Fruit fly (Drosophila melanogaster) whole organism, adult: ENCODE data around the gene CG34347.

ENCODE experiments used
- CG11617 ChIP-seq: fragments of 200-800 bp; sonication (Bioruptor generic); optimal IDR thresholded peaks from 2 replicates; lab custom pipeline; 2017; ENCODE audit warnings: mild to moderate bottlenecking, missing biosample characterization, missing genetic modification reagents, missing genetic modification characterization
- CG12768 ChIP-seq: fragments of 200-800 bp; sonication (Bioruptor generic); optimal IDR thresholded peaks from 2 replicates; lab custom pipeline; 2017; ENCODE audit warnings: missing biosample characterization, missing genetic modification characterization, mild to moderate bottlenecking, moderate library complexity, missing genetic modification reagents
- CG14711 ChIP-seq: fragments of 200-800 bp; sonication (Bioruptor generic); optimal IDR thresholded peaks from 2 replicates; lab custom pipeline; 2018; ENCODE audit warnings: missing biosample characterization, mild to moderate bottlenecking, missing genetic modification characterization, moderate library complexity
- CG1620 ChIP-seq: fragments of 200-800 bp; sonication (Bioruptor generic); optimal IDR thresholded peaks from 2 replicates; lab custom pipeline; 2016; ENCODE audit warnings: missing biosample characterization, missing genetic modification characterization
- CG33017 ChIP-seq: fragments of 200-800 bp; sonication (Bioruptor generic); optimal IDR thresholded peaks from 2 replicates; lab custom pipeline; 2018; ENCODE audit warnings: missing biosample characterization, mild to moderate bottlenecking, missing genetic modification characterization, moderate library complexity
- CG5204 ChIP-seq: fragments of 200-800 bp; sonication (Bioruptor generic); optimal IDR thresholded peaks from 2 replicates; lab custom pipeline; 2016; ENCODE audit warnings: missing biosample characterization, missing genetic modification characterization
- CG7045 ChIP-seq: fragments of 200-800 bp; sonication (Bioruptor generic); optimal IDR thresholded peaks from 2 replicates; lab custom pipeline; 2017; ENCODE audit warnings: missing biosample characterization, mild to moderate bottlenecking, missing genetic modification characterization
- CG7101 ChIP-seq: fragments of 200-800 bp; sonication (Bioruptor generic); optimal IDR thresholded peaks from 2 replicates; lab custom pipeline; 2018; ENCODE audit warnings: missing biosample characterization, mild to moderate bottlenecking, missing genetic modification characterization, moderate library complexity
- Clk ChIP-seq: fragments of 200-800 bp; sonication (Bioruptor generic); optimal IDR thresholded peaks from 2 replicates; lab custom pipeline; 2017; ENCODE audit warnings: missing biosample characterization, missing genetic modification characterization
- Crg-1 ChIP-seq: fragments of 200-800 bp; sonication (Bioruptor generic); optimal IDR thresholded peaks from 2 replicates; lab custom pipeline; 2016; ENCODE audit warnings: missing biosample characterization, missing genetic modification characterization
- Hr96 ChIP-seq: fragments of 200-800 bp; sonication (Bioruptor generic); optimal IDR thresholded peaks from 2 replicates; lab custom pipeline; 2016; ENCODE audit warnings: missing biosample characterization, missing genetic modification characterization
- Mnt ChIP-seq: fragments of 200-800 bp; sonication (Bioruptor generic); optimal IDR thresholded peaks from 2 replicates; lab custom pipeline; 2016; ENCODE audit warnings: missing biosample characterization, mild to moderate bottlenecking, missing genetic modification characterization
- bab1 ChIP-seq: fragments of 200-800 bp; sonication (Bioruptor generic); optimal IDR thresholded peaks from 3 replicates; lab custom pipeline; 2019; ENCODE audit warnings: missing biosample characterization, mild to moderate bottlenecking, missing genetic modification characterization, moderate library complexity
- cic ChIP-seq: fragments of 200-800 bp; sonication (Bioruptor generic); optimal IDR thresholded peaks from 2 replicates; lab custom pipeline; 2017; ENCODE audit warnings: missing biosample characterization, mild to moderate bottlenecking, missing genetic modification characterization, moderate library complexity
- cnc ChIP-seq, 2 experiments: fragments of >200 bp; optimal IDR thresholded peaks; 2 replicates each; lab custom pipeline; 2017
- kay ChIP-seq: fragments of 200-800 bp; sonication (Bioruptor generic); peaks from one replicate; lab custom pipeline; 2016; ENCODE audit warnings: missing biosample characterization, missing genetic modification characterization, borderline replicate concordance
- ovo ChIP-seq: fragments of 200-800 bp; sonication (Bioruptor generic); optimal IDR thresholded peaks from 2 replicates; lab custom pipeline; 2016; ENCODE audit warnings: missing biosample characterization, missing genetic modification characterization
- pad ChIP-seq: fragments of 200-800 bp; sonication (Bioruptor generic); optimal IDR thresholded peaks from 3 replicates; lab custom pipeline; 2017; ENCODE audit warnings: missing biosample characterization, missing genetic modification characterization, mild to moderate bottlenecking, moderate library complexity, missing genetic modification reagents
- tj ChIP-seq: fragments of 200-800 bp; sonication (Bioruptor generic); optimal IDR thresholded peaks from 3 replicates; lab custom pipeline; 2017; ENCODE audit warnings: missing biosample characterization, mild to moderate bottlenecking, missing genetic modification characterization, moderate library complexity
- toe ChIP-seq: fragments of 200-800 bp; sonication (Bioruptor generic); optimal IDR thresholded peaks from 2 replicates; lab custom pipeline; 2016; ENCODE audit warnings: missing biosample characterization, missing genetic modification characterization

CG34347 gene

dm6 chr3R:31372127-31372526, 61.2 kb downstream of the CG34347 start, which contains the start of gene gskt:
gskt (plus strand) TSS chr3R:31372427.
- TF ChIP-seq CG7045 (GFP tag; lab: Kevin White, UChicago) (no peak), toe (GFP tag; lab: Kevin White, UChicago) (no peak), Clk (GFP tag; lab: Kevin White, UChicago) (no peak), CG12768 (GFP tag; lab: Kevin White, UChicago) (no peak), CG5204 (GFP tag; lab: Kevin White, UChicago) (no peak), Mnt (no peak)

dm6 chr3R:31380489-31380888, 69.5 kb downstream of the CG34347 start:
- TF ChIP-seq Hr96 = no peak
- no peak for TF ChIP-seq pad
- TF ChIP-seq Crg-1 (GFP tag; lab: Kevin White, UChicago) = no peak
- TF ChIP-seq CG7101 (tag; lab: Kevin White, UChicago) = no peak
- no peak for TF ChIP-seq cic (GFP tag; lab: Kevin White, UChicago)
- no peak for TF ChIP-seq ovo
- TF ChIP-seq CG14711 (tag; lab: Kevin White, UChicago) = no peak
- TF ChIP-seq CG7045 (GFP tag; lab: Kevin White, UChicago) = no peak
- TF ChIP-seq CG5204 (GFP tag; lab: Kevin White, UChicago) = no peak

dm6 chr3R:31381216-31381688, 70.3 kb downstream of the CG34347 start:
- TF ChIP-seq Clk (GFP tag; lab: Kevin White, UChicago) (no peak), Hr96 (no peak), Crg-1 (GFP tag; lab: Kevin White, UChicago) (no peak), CG7101 (tag; lab: Kevin White, UChicago) (peak; percentile 45), tj (GFP tag; lab: Kevin White, UChicago) (no peak), Mnt (no peak), CG7045 (GFP tag; lab: Kevin White, UChicago) (peak; percentile 48), bab1 (GFP tag; lab: Kevin White, UChicago) (no peak), CG11617 (GFP tag; lab: Kevin White, UChicago) (peak; percentile 24), CG14711 (tag; lab: Kevin White, UChicago) (peak; percentile 31), CG1620 (no peak), pad (no peak), cnc (optimal IDR thresholded peaks at IDR 0.05; lab: Kevin White, UChicago) (no peak), ovo (no peak), CG5204 (GFP tag; lab: Kevin White, UChicago) (peak; percentile 73), CG12768 (GFP tag; lab: Kevin White, UChicago) (peak; percentile 23), toe (GFP tag; lab: Kevin White, UChicago) (no peak), kay (GFP tag; lab: Kevin White, UChicago) (no peak), cic (GFP tag; lab: Kevin White, UChicago) (no peak), CG33017 (peak; percentile 67)

DNA sequence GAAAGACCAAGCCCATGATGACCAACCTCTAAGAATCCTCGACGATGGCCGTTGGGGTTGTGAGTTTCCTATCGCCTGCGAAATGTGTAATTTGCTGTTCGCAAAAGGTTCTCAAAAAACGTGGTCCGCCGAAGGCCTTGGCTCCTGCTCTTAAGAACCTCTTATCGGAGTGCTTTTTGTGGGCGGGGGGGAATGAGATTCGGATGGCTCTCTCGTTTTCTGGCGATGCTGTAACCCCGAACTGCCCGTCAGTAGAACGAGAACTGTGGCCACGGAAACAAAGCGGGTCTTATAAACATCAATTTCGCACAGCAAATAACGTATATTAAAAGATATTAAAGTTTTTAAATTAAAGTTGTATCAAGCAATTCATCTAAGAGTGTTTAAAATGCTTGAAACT, 70.9 kb downstream of the CG34347 start, which contains the start of gene CG1607:
TSS of gene CG1607 (plus strand) at position 249 of the 400 bp plus-strand sequence.
- TF ChIP-seq cic (GFP tag; lab: Kevin White, UChicago) (no peak), CG7045 (GFP tag; lab: Kevin White, UChicago) (no peak), Mnt (no peak), bab1 (GFP tag; lab: Kevin White, UChicago) (no peak), kay (GFP tag; lab: Kevin White, UChicago) (no peak), CG5204 (GFP tag; lab: Kevin White, UChicago) (no peak), CG12768 (GFP tag; lab: Kevin White, UChicago) (no peak), toe (GFP tag; lab: Kevin White, UChicago) (no peak)

- TF ChIP-seq CG33017 = peak; percentile 93
- TF ChIP-seq CG7045 (GFP tag; lab: Kevin White, UChicago) = peak; percentile 78
- peak; percentile 67 for TF ChIP-seq Clk (GFP tag; lab: Kevin White, UChicago)
- peak; percentile 89 for TF ChIP-seq CG7101 (tag; lab: Kevin White, UChicago)
- TF ChIP-seq Crg-1 (GFP tag; lab: Kevin White, UChicago) = peak; percentile 11
- peak; percentile 49 for TF ChIP-seq pad
- peak; percentile 64 for TF ChIP-seq CG11617 (GFP tag; lab: Kevin White, UChicago)
- peak; percentile 80 for TF ChIP-seq toe (GFP tag; lab: Kevin White, UChicago)
- TF ChIP-seq Mnt = peak; percentile 64
- TF ChIP-seq CG12768 (GFP tag; lab: Kevin White, UChicago) = peak; percentile 85
- TF ChIP-seq ovo = peak; percentile 1
- TF ChIP-seq cnc (optimal IDR thresholded peaks at IDR 0.05; lab: Kevin White, UChicago) = no peak
- peak; percentile 78 for TF ChIP-seq Hr96
- TF ChIP-seq CG5204 (GFP tag; lab: Kevin White, UChicago) = peak; percentile 83
- TF ChIP-seq bab1 (GFP tag; lab: Kevin White, UChicago) = peak; percentile 58
- no peak for TF ChIP-seq kay (GFP tag; lab: Kevin White, UChicago)
- TF ChIP-seq CG14711 (tag; lab: Kevin White, UChicago) = peak; percentile 76
- TF ChIP-seq CG1620 = peak; percentile 23
- TF ChIP-seq tj (GFP tag; lab: Kevin White, UChicago) = peak; percentile 35
- peak; percentile 53 for TF ChIP-seq cic (GFP tag; lab: Kevin White, UChicago)
Observed at dm6 chr3R:31384108-31384507, 73.2 kb downstream of the CG34347 start.

- TF ChIP-seq CG12768 (GFP tag; lab: Kevin White, UChicago) = no peak
- TF ChIP-seq CG11617 (GFP tag; lab: Kevin White, UChicago) = no peak
- TF ChIP-seq CG1620 = no peak
- no peak for TF ChIP-seq tj (GFP tag; lab: Kevin White, UChicago)
Observed at dm6 chr3R:31385820-31386330, 74.9 kb downstream of the CG34347 start.
